Fruit fly (Drosophila melanogaster): ENCODE data around the gene tos.

The tos gene

DNA sequence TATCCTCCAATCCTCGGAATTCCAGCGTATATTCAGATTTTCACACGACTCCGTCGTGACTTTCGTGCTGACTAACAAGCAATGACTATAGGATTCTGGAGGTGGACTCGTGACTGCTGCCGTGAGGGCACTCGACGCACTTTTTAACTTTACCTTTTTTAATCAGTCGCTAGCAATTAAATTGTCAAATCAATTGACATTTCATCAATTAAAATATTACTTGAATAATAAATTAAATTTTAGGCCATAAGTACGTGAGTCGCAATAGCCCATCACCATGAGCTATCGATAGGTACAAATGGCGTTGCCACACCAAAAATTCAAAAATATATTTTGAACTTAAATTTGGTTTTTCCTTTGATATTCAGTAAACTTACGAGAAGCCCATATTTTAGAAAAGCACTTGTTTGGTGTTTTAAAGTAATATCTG lies 23.8 kb upstream of the tos start, which contains the start of gene Jwa:
Jwa (minus strand) TSS at position 87 of the 430 bp plus-strand sequence.
- TF ChIP-seq CrebB (tag; optimal IDR thresholded peaks at IDR 0.05): peak; percentile 90
- peak; percentile 89 for TF ChIP-seq CG3407 (GFP tag; optimal IDR thresholded peaks at IDR 0.05)
- TF ChIP-seq E2f2 (GFP tag; IDR thresholded peaks at IDR 0.05): peak; percentile 89
- TF ChIP-seq ara (GFP tag; IDR thresholded peaks at IDR 0.05): peak; percentile 84
- peak; percentile 36 for TF ChIP-seq CG17186 (GFP tag; optimal IDR thresholded peaks at IDR 0.05)
- TF ChIP-seq NFAT (GFP tag; IDR thresholded peaks at IDR 0.05): peak; percentile 92
- peak; percentile 78 for TF ChIP-seq stc (GFP tag; IDR thresholded peaks at IDR 0.05)
- TF ChIP-seq CG31365 (tag; optimal IDR thresholded peaks at IDR 0.05): no peak
- TF ChIP-seq Dfd (GFP tag; optimal IDR thresholded peaks at IDR 0.05): no peak
- TF ChIP-seq CG5953 (GFP tag; IDR thresholded peaks at IDR 0.05): peak; percentile 95
- peak; percentile 80 for TF ChIP-seq B-H1 (GFP tag; IDR thresholded peaks at IDR 0.05)
- TF ChIP-seq Asciz (GFP tag; optimal IDR thresholded peaks at IDR 0.05): peak; percentile 19
- TF ChIP-seq CG4730 (GFP tag; IDR thresholded peaks at IDR 0.05): peak; percentile 77
- peak; percentile 87 for TF ChIP-seq gcm2 (GFP tag; optimal IDR thresholded peaks at IDR 0.05)
- no peak for TF ChIP-seq CG1832 (GFP tag; optimal IDR thresholded peaks at IDR 0.05)
- peak; percentile 88 for TF ChIP-seq CG32772 (GFP tag; IDR thresholded peaks at IDR 0.05)
- no peak for TF ChIP-seq bigmax (GFP tag; optimal IDR thresholded peaks at IDR 0.05)
- TF ChIP-seq CG11560 (tag; IDR thresholded peaks at IDR 0.05): peak; percentile 71; the same call in 2 of the 3 replicates
- TF ChIP-seq Atf-2 (GFP tag; optimal IDR thresholded peaks at IDR 0.05): peak; percentile 90
- peak; percentile 97 for TF ChIP-seq CG30403 (GFP tag; optimal IDR thresholded peaks at IDR 0.05)
- TF ChIP-seq BEAF-32 (GFP tag; optimal IDR thresholded peaks at IDR 0.05): peak; percentile 98
- no peak for TF ChIP-seq Kr (GFP tag; optimal IDR thresholded peaks at IDR 0.05)
- TF ChIP-seq CG1603 (tag; optimal IDR thresholded peaks at IDR 0.05): peak; percentile 95
- TF ChIP-seq caup (GFP tag; optimal IDR thresholded peaks at IDR 0.05; ENCODE audit: severe bottlenecking): peak; percentile 91
- peak; percentile 58 for TF ChIP-seq da (GFP tag; optimal IDR thresholded peaks at IDR 0.05)
- TF ChIP-seq CG10267 (tag; optimal IDR thresholded peaks at IDR 0.05): peak; percentile 86
- peak; percentile 79 for TF ChIP-seq crc (GFP tag; optimal IDR thresholded peaks at IDR 0.05)
- TF ChIP-seq CG11723 (GFP tag; optimal IDR thresholded peaks at IDR 0.05): peak; percentile 75
- no peak for TF ChIP-seq pita (GFP tag; optimal IDR thresholded peaks at IDR 0.05)
- TF ChIP-seq Lim3 (GFP tag; IDR thresholded peaks at IDR 0.05): peak; percentile 65
- peak; percentile 83 for TF ChIP-seq Poxn (GFP tag; IDR thresholded peaks at IDR 0.05)
- TF ChIP-seq pum (GFP tag; optimal IDR thresholded peaks at IDR 0.05): peak; percentile 96
- peak; percentile 87 for TF ChIP-seq CG11247 (GFP tag; IDR thresholded peaks at IDR 0.05)
- peak; percentile 84 for TF ChIP-seq psq (GFP tag; optimal IDR thresholded peaks at IDR 0.05)
- TF ChIP-seq trh (GFP tag; optimal IDR thresholded peaks at IDR 0.05): peak; percentile 76
- TF ChIP-seq CG15514 (GFP tag; optimal IDR thresholded peaks at IDR 0.05): peak; percentile 78
- TF ChIP-seq E2f1 (GFP tag; IDR thresholded peaks at IDR 0.05): peak; percentile 82
- TF ChIP-seq Dref (GFP tag; IDR thresholded peaks at IDR 0.05): peak; percentile 68
- TF ChIP-seq jigr1 (GFP tag; IDR thresholded peaks at IDR 0.05): peak; percentile 88
- peak; percentile 99 for TF ChIP-seq CG2129 (GFP tag; IDR thresholded peaks at IDR 0.05; ENCODE audit: partially characterized antibody)
- peak; percentile 93 for TF ChIP-seq CG8924 (tag; optimal IDR thresholded peaks at IDR 0.05)
- peak; percentile 99 for TF ChIP-seq Chrac-16 (GFP tag; optimal IDR thresholded peaks at IDR 0.05)
- TF ChIP-seq CG12659 (GFP tag; optimal IDR thresholded peaks at IDR 0.05): peak; percentile 94
- TF ChIP-seq ci (GFP tag; IDR thresholded peaks at IDR 0.05): peak; percentile 94
- peak; percentile 64 for TF ChIP-seq YL-1 (GFP tag; optimal IDR thresholded peaks at IDR 0.05)
- TF ChIP-seq oc (tag; optimal IDR thresholded peaks at IDR 0.05): no peak
- peak; percentile 73 for TF ChIP-seq eyg (GFP tag; optimal IDR thresholded peaks at IDR 0.05)
- peak; percentile 12 for TF ChIP-seq CG9797 (GFP tag; optimal IDR thresholded peaks at IDR 0.05)
- TF ChIP-seq exex (tag; optimal IDR thresholded peaks at IDR 0.05): no peak
- peak; percentile 95 for TF ChIP-seq ken (GFP tag; IDR thresholded peaks at IDR 0.05)
- peak; percentile 97 for TF ChIP-seq lilli (GFP tag; optimal IDR thresholded peaks at IDR 0.05)
- TF ChIP-seq Hr39 (optimal IDR thresholded peaks at IDR 0.05): no peak

Measured in whole organism, embryonic.